Worm (Caenorhabditis elegans) whole organism, L1 larva: ENCODE results near the gene txt-17.

ENCODE experiments used
- pqm-1 ChIP-seq: sonication (generic microtip); optimal IDR thresholded peaks from 3 replicates; lab custom pipeline; 2017; ENCODE audit warnings: missing biosample characterization, missing genetic modification characterization
- skn-1 ChIP-seq: fragments of 150-350 bp; optimal IDR thresholded peaks from 2 replicates; lab custom pipeline; 2014; ENCODE audit warnings: missing biosample characterization, missing genetic modification characterization
- unc-130 ChIP-seq: fragments of 150-350 bp; optimal IDR thresholded peaks from 2 replicates; lab custom pipeline; 2017; ENCODE audit warnings: missing biosample characterization, missing genetic modification characterization, inconsistent platforms

- TF ChIP-seq skn-1 (tag; lab: Kevin White, UChicago) = no peak
- TF ChIP-seq pqm-1 (tag; lab: Kevin White, UChicago) = no peak
- no peak for TF ChIP-seq unc-130 (tag; lab: Kevin White, UChicago)
These were observed 30.0 kb downstream of the txt-17 start for ce11 chrV:7022981-7023380.
